Fruit fly (Drosophila melanogaster): ENCODE measurements around the gene mthl5.

The mthl5 gene

dm6 chr3R:11850917-11851897, 35.8 kb downstream of the mthl5 start (continued):
- TF ChIP-seq CG11695 (GFP tag; IDR thresholded peaks at IDR 0.05), result peak; percentile 41; the same call in 1 of the 3 replicates
- peak; percentile 7 for TF ChIP-seq Meics (GFP tag; optimal IDR thresholded peaks at IDR 0.05)
- peak; percentile 80 for TF ChIP-seq Atf3 (GFP tag; optimal IDR thresholded peaks at IDR 0.05)
- no peak for TF ChIP-seq Dll (GFP tag; IDR thresholded peaks at IDR 0.05; ENCODE audit: partially characterized antibody)
- TF ChIP-seq CG1529 (GFP tag; optimal IDR thresholded peaks at IDR 0.05), result peak; percentile 93
- peak; percentile 63 for TF ChIP-seq CG17328 (GFP tag; IDR thresholded peaks at IDR 0.05)
- peak; percentile 24; the same call in 1 of the 2 replicates for TF ChIP-seq Rx (GFP tag; IDR thresholded peaks at IDR 0.05)
- TF ChIP-seq unc-4 (GFP tag; IDR thresholded peaks at IDR 0.05; ENCODE audit: partially characterized antibody), result no peak
- TF ChIP-seq sna (GFP tag; IDR thresholded peaks at IDR 0.05; ENCODE audit: partially characterized antibody), result no peak
- TF ChIP-seq jumu (GFP tag; optimal IDR thresholded peaks at IDR 0.05), result peak; percentile 76
- no peak for TF ChIP-seq mld (GFP tag; IDR thresholded peaks at IDR 0.05; ENCODE audit: partially characterized antibody)
- no peak for TF ChIP-seq Hmx (GFP tag; optimal IDR thresholded peaks at IDR 0.05)
- TF ChIP-seq CG18764 (GFP tag; optimal IDR thresholded peaks at IDR 0.05), result peak; percentile 58
- no peak for TF ChIP-seq z (GFP tag; IDR thresholded peaks at IDR 0.05)
- peak; percentile 63 for TF ChIP-seq psq (GFP tag; optimal IDR thresholded peaks at IDR 0.05)
- TF ChIP-seq CG2116 (GFP tag; optimal IDR thresholded peaks at IDR 0.05), result peak; percentile 28
- TF ChIP-seq zfh1 (GFP tag; IDR thresholded peaks at IDR 0.05), result peak; percentile 71
- peak; percentile 65 for TF ChIP-seq NC2α (GFP tag; optimal IDR thresholded peaks at IDR 0.05)
- no peak for TF ChIP-seq gsb (GFP tag; IDR thresholded peaks at IDR 0.05)
- TF ChIP-seq HmgZ (tag; optimal IDR thresholded peaks at IDR 0.05), result peak; percentile 4
- peak; percentile 89 for TF ChIP-seq Sox102F (GFP tag; optimal IDR thresholded peaks at IDR 0.05)
- peak; percentile 57 for TF ChIP-seq disco-r (GFP tag; optimal IDR thresholded peaks at IDR 0.05)
- TF ChIP-seq B-H1 (GFP tag; IDR thresholded peaks at IDR 0.05), result peak; percentile 23; the same call in 1 of the 3 replicates
- no peak for TF ChIP-seq Poxn (GFP tag; IDR thresholded peaks at IDR 0.05)
- TF ChIP-seq CG12299 (tag; optimal IDR thresholded peaks at IDR 0.05), result peak; percentile 71
- no peak for TF ChIP-seq pan (optimal IDR thresholded peaks at IDR 0.05)
- TF ChIP-seq pan (GFP tag; optimal IDR thresholded peaks at IDR 0.05 in 1 of 2, IDR thresholded peaks at IDR 0.05 in 1 of 2), result peak in 1 of 2 experiments; percentile 58
- no peak for TF ChIP-seq Dbx (GFP tag; IDR thresholded peaks at IDR 0.05)
- peak; percentile 47; the same call in 1 of the 2 replicates for TF ChIP-seq CG4360 (GFP tag; IDR thresholded peaks at IDR 0.05)
- peak; percentile 62 for TF ChIP-seq gcm2 (GFP tag; optimal IDR thresholded peaks at IDR 0.05)
- TF ChIP-seq ash1 (GFP tag; optimal IDR thresholded peaks at IDR 0.05), result no peak
- no peak for TF ChIP-seq D (optimal IDR thresholded peaks at IDR 0.05)
- TF ChIP-seq D (GFP tag; optimal IDR thresholded peaks at IDR 0.05), result peak; percentile 93
- TF ChIP-seq CG6272 (GFP tag; IDR thresholded peaks at IDR 0.05), result no peak
- TF ChIP-seq CG10654 (GFP tag; optimal IDR thresholded peaks at IDR 0.05), result peak; percentile 62
- TF ChIP-seq cas (GFP tag; IDR thresholded peaks at IDR 0.05), result no peak
- TF ChIP-seq sc (optimal IDR thresholded peaks at IDR 0.05), result no peak
- TF ChIP-seq sc (GFP tag; optimal IDR thresholded peaks at IDR 0.05), result peak; percentile 90
- TF ChIP-seq CG43689 (GFP tag; IDR thresholded peaks at IDR 0.05), result no peak
- TF ChIP-seq tx (GFP tag; optimal IDR thresholded peaks at IDR 0.05), result peak; percentile 62
- no peak for TF ChIP-seq CG10543 (GFP tag; optimal IDR thresholded peaks at IDR 0.05)
- TF ChIP-seq nerfin-1 (tag; optimal IDR thresholded peaks at IDR 0.05), result peak; percentile 88
- TF ChIP-seq caup (GFP tag; optimal IDR thresholded peaks at IDR 0.05; ENCODE audit: severe bottlenecking), result no peak
- peak; percentile 76 for TF ChIP-seq Hsf (GFP tag; optimal IDR thresholded peaks at IDR 0.05)
- TF ChIP-seq CG31224 (GFP tag; IDR thresholded peaks at IDR 0.05), result no peak
- TF ChIP-seq Hand (GFP tag; optimal IDR thresholded peaks at IDR 0.05), result no peak
- peak; percentile 84 for TF ChIP-seq CG12219 (GFP tag; optimal IDR thresholded peaks at IDR 0.05)
- peak; percentile 81 for TF ChIP-seq CG1603 (tag; optimal IDR thresholded peaks at IDR 0.05)
- TF ChIP-seq CG16813 (GFP tag; IDR thresholded peaks at IDR 0.05; ENCODE audit: partially characterized antibody), result no peak

Data from whole organism, embryonic.